Fruit fly (Drosophila melanogaster) whole organism, prepupa: ENCODE results near the gene Ost48.
A peak's percentile ranks its signal among the peaks of the same experiment; 100 is the strongest.

Experiments used
- Blimp-1 ChIP-seq: fragments of 200-800 bp; sonication (Bioruptor generic); optimal IDR thresholded peaks from 3 replicates; lab custom pipeline; 2017; ENCODE audit warnings: missing biosample characterization, missing genetic modification characterization, mild to moderate bottlenecking, moderate library complexity, missing genetic modification reagents
- CG10631 ChIP-seq: fragments of 200-800 bp; sonication (Bioruptor generic); optimal IDR thresholded peaks from 2 replicates; lab custom pipeline; 2016; ENCODE audit warnings: missing biosample characterization, missing genetic modification characterization
- CG4318 ChIP-seq: fragments of 200-800 bp; sonication (Bioruptor generic); optimal IDR thresholded peaks from 3 replicates; lab custom pipeline; 2017; ENCODE audit warnings: missing biosample characterization, mild to moderate bottlenecking, missing genetic modification characterization
- CG6276 ChIP-seq: fragments of 200-800 bp; sonication (Bioruptor generic); optimal IDR thresholded peaks from 2 replicates; lab custom pipeline; 2017; ENCODE audit warnings: missing biosample characterization, mild to moderate bottlenecking, missing genetic modification characterization
- CG9139 ChIP-seq: fragments of 200-800 bp; sonication (Bioruptor generic); optimal IDR thresholded peaks from 3 replicates; lab custom pipeline; 2017; ENCODE audit warnings: missing biosample characterization, mild to moderate bottlenecking, missing genetic modification characterization
- Eip78C ChIP-seq: fragments of 200-800 bp; sonication (Bioruptor generic); peaks from one replicate; lab custom pipeline; 2016; ENCODE audit warnings: missing biosample characterization, missing genetic modification characterization
- Gug ChIP-seq: fragments of 200-800 bp; sonication (Bioruptor generic); IDR thresholded peaks from 2 replicates; pipeline ENCODE4 v1.3.6; 2022; ENCODE audit warnings: missing biosample characterization, missing genetic modification characterization
- Hr39 ChIP-seq: fragments of 200-800 bp; sonication (Bioruptor generic); optimal IDR thresholded peaks from 2 replicates; lab custom pipeline; 2016; ENCODE audit warnings: missing biosample characterization, missing genetic modification characterization
- Lpt ChIP-seq: fragments of 200-800 bp; sonication (Bioruptor generic); optimal IDR thresholded peaks from 3 replicates; lab custom pipeline; 2016; ENCODE audit warnings: missing biosample characterization, missing genetic modification characterization
- spab ChIP-seq: fragments of 200-800 bp; sonication (Bioruptor generic); optimal IDR thresholded peaks from 2 replicates; lab custom pipeline; 2017; ENCODE audit warnings: missing biosample characterization, mild to moderate bottlenecking, missing genetic modification characterization, missing genetic modification reagents

- TF ChIP-seq Gug (no peak), spab (GFP tag; lab: Kevin White, UChicago) (no peak), Eip78C (GFP tag; lab: Kevin White, UChicago) (peak; percentile 54), CG6276 (GFP tag; lab: Kevin White, UChicago) (no peak), CG4318 (GFP tag; lab: Kevin White, UChicago) (no peak), Blimp-1 (GFP tag; lab: Kevin White, UChicago) (no peak), CG9139 (no peak), Hr39 (GFP tag; lab: Kevin White, UChicago) (no peak), Lpt (no peak), CG10631 (GFP tag; lab: Kevin White, UChicago) (no peak)
Measured at dm6 chrX:9122492-9122891, 35.8 kb downstream of the Ost48 start.
